Worm (Caenorhabditis elegans): Measurements from ENCODE around the gene lsm-1.

DNA sequence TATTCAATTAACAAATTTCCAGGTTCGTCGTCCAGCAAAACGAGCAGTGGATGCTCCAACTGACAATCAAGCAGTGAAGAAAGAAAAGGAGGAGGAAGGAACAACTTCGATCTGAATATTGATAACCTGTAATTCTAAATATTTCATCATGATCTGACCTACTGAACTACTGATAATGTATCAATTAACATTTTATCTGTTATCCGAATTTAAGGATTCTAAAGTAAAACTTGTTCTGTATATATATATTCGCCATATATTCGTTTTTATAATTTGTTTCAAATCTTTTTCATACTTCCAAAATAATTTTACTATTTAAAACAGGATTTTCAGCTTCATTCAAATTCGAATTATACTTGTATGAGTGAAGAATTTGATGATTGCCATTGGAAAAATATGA, 18.9 kb upstream of the lsm-1 start, which contains the start of gene apc-17:
- TF ChIP-seq snpc-4 (tag; optimal IDR thresholded peaks at IDR 0.05), result no peak
- no peak for TF ChIP-seq pqm-1 (tag; optimal IDR thresholded peaks at IDR 0.05)
- TF ChIP-seq nhr-237 (tag; optimal IDR thresholded peaks at IDR 0.05), result no peak
- TF ChIP-seq elt-2 (tag; optimal IDR thresholded peaks at IDR 0.05), result no peak
- no peak for TF ChIP-seq ceh-82 (tag; optimal IDR thresholded peaks at IDR 0.05)
- no peak for TF ChIP-seq unc-62 (GFP tag; optimal IDR thresholded peaks at IDR 0.05)
